Worm (Caenorhabditis elegans): ENCODE measurements around the gene rme-4.

- TF ChIP-seq nhr-12 (tag; optimal IDR thresholded peaks at IDR 0.05) (no peak), sptf-1 (tag; optimal IDR thresholded peaks at IDR 0.05) (no peak), unc-62 (GFP tag; optimal IDR thresholded peaks at IDR 0.05) (no peak), mab-5 (tag; optimal IDR thresholded peaks at IDR 0.05) (no peak), nhr-237 (tag; optimal IDR thresholded peaks at IDR 0.05) (no peak), snpc-4 (tag; optimal IDR thresholded peaks at IDR 0.05) (no peak), mep-1 (tag; optimal IDR thresholded peaks at IDR 0.05) (no peak), ztf-11 (tag; optimal IDR thresholded peaks at IDR 0.05) (no peak), lin-13 (tag; optimal IDR thresholded peaks at IDR 0.05) (no peak), zip-8 (tag; optimal IDR thresholded peaks at IDR 0.05) (no peak), ham-2 (GFP tag; optimal IDR thresholded peaks at IDR 0.05) (no peak), elt-3 (tag; optimal IDR thresholded peaks at IDR 0.05) (no peak), pha-4 (tag; optimal IDR thresholded peaks at IDR 0.05) (no peak)
Observed at ce11 chrX:10392792-10393191, 13.1 kb upstream of the rme-4 start.
